Worm (Caenorhabditis elegans): Measurements from ENCODE around the gene ZK418.2.

- TF ChIP-seq nhr-11 (tag; optimal IDR thresholded peaks at IDR 0.05) (no peak), pha-4 (tag; optimal IDR thresholded peaks at IDR 0.05) (no peak), pqm-1 (tag; optimal IDR thresholded peaks at IDR 0.05) (no peak), tbx-2 (tag; optimal IDR thresholded peaks at IDR 0.05) (no peak), dmd-4 (tag; optimal IDR thresholded peaks at IDR 0.05; ENCODE audit: borderline replicate concordance) (no peak), fkh-10 (GFP tag; optimal IDR thresholded peaks at IDR 0.05) (no peak)
These were observed 23.9 kb downstream of the ZK418.2 start, which contains the start of gene nhr-10 for ce11 chrIII:7114952-7115488.
